Fruit fly (Drosophila melanogaster): ENCODE results near the gene CG12983.

CG12983 gene

dm6 chr3L:20946944-20947343 is 19.6 kb downstream of the CG12983 start:
- TF ChIP-seq Dll (optimal IDR thresholded peaks at IDR 0.05): no peak
- no peak for TF ChIP-seq usp (GFP tag; optimal IDR thresholded peaks at IDR 0.05)
- TF ChIP-seq CG8478 (optimal IDR thresholded peaks at IDR 0.05): no peak
- TF ChIP-seq EcR (GFP tag; optimal IDR thresholded peaks at IDR 0.05): no peak
- TF ChIP-seq psq (optimal IDR thresholded peaks at IDR 0.05): no peak

DNA sequence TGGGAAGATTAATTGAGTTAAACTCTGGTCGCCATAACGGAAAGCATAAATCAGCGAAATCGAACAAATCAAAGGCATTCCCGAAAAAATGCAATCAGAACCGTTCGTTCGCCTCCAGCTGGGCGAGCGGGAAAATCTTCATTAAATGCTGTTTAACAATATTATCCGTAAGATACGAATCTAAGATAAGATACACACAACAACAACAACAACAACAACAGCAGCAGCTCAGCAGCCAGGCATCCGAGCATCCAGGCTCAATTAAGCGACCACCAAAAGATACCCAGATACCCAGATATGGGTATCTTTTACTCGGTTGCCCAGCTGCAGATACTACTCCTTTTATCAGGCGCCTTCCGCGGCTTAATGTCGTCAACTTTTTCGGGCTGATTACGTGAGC is 20.5 kb downstream of the CG12983 start:
- no peak for TF ChIP-seq usp (GFP tag; optimal IDR thresholded peaks at IDR 0.05)
- no peak for TF ChIP-seq pan (optimal IDR thresholded peaks at IDR 0.05)
- no peak for TF ChIP-seq Dll (optimal IDR thresholded peaks at IDR 0.05)
- TF ChIP-seq CG8478 (optimal IDR thresholded peaks at IDR 0.05): no peak
- no peak for TF ChIP-seq EcR (GFP tag; optimal IDR thresholded peaks at IDR 0.05)
- no peak for TF ChIP-seq psq (optimal IDR thresholded peaks at IDR 0.05)

DNA sequence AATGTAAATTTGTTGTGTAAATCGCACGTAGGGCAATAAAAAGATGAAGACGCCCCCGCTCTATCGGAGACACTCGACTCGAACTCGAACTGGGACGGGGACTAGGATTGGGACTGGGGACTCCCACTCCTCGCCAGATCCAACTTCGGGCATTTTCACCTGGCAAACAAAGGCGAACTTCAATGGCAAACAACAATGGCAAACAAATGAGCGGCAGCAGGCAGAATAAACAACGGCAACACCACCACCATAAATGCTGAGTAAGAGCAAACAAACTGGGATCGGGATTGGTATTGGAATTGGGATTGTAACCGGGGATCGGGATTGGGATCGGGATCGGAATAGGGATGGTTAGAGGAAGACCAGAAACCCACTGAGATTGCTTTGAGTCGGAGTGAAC is 22.4 kb downstream of the CG12983 start:
- no peak for TF ChIP-seq Dll (optimal IDR thresholded peaks at IDR 0.05)
- TF ChIP-seq EcR (GFP tag; optimal IDR thresholded peaks at IDR 0.05): no peak
- TF ChIP-seq psq (optimal IDR thresholded peaks at IDR 0.05): no peak
- TF ChIP-seq pan (optimal IDR thresholded peaks at IDR 0.05): no peak
- no peak for TF ChIP-seq CG8478 (optimal IDR thresholded peaks at IDR 0.05)
- no peak for TF ChIP-seq usp (GFP tag; optimal IDR thresholded peaks at IDR 0.05)

DNA sequence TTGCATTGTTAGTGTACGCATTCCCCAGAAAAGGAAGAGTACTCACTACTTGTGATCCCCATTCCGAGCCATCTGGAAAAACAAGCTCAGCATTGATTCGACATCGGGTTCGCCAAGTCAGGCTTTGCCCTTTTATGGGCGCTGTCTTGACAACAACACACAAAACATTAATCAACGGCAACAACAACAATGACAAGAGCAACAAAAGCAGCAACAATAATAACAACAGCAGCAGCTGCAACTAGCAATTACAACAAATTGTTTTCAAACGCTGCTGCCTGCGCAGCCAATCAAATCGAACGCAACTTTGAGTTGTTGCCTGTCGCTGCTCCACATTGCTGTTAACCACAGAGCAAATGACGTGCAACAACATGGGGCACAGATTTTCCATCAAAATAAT is 24.5 kb downstream of the CG12983 start:
- no peak for TF ChIP-seq Dll (optimal IDR thresholded peaks at IDR 0.05)
- no peak for TF ChIP-seq psq (optimal IDR thresholded peaks at IDR 0.05)
- no peak for TF ChIP-seq EcR (GFP tag; optimal IDR thresholded peaks at IDR 0.05)
- TF ChIP-seq pan (optimal IDR thresholded peaks at IDR 0.05): no peak
- TF ChIP-seq usp (GFP tag; optimal IDR thresholded peaks at IDR 0.05): no peak
- TF ChIP-seq CG8478 (optimal IDR thresholded peaks at IDR 0.05): no peak

DNA sequence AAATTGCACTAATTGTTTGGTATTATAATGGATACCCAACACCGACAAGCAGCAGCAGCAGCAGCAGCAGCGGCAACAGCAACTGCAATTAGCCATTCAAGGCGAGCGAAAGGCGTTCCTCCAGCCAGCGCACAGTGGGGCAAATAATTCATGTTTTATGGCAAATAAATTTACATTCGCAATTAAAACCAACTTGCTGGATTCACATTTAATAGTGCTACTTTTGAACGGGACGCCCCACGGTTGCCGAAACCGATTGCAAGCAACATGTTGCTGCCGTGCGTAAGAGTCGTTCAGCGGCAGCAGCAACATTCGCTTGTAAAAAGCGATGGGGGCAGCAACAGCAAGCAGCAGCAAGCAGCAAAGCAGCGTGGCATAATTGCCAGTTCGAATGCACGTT is 32.9 kb downstream of the CG12983 start:
- TF ChIP-seq Dll (optimal IDR thresholded peaks at IDR 0.05) (peak; percentile 8), EcR (GFP tag; optimal IDR thresholded peaks at IDR 0.05) (no peak)

DNA sequence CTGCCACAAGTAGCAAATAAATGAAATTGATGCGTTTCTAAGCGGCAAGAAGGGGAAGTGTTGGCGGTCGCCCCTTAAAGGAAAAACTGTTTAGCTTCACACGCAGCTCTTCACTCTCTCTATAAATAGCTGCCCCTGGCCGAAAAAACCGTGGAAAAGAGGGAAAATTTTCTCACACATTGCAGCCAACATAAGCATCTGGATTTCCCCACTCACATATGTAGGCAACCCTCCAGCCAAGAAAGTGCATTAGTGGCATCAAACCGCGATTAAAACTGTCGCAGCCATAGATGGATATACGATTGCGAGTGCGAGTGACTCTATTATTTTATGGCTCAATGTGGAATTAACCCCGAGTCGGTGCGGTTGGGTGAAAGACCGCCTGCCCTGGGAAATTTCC is 34.0 kb downstream of the CG12983 start:
- no peak for TF ChIP-seq Dll (optimal IDR thresholded peaks at IDR 0.05)
- TF ChIP-seq usp (GFP tag; optimal IDR thresholded peaks at IDR 0.05): no peak
- no peak for TF ChIP-seq psq (optimal IDR thresholded peaks at IDR 0.05)
- TF ChIP-seq EcR (GFP tag; optimal IDR thresholded peaks at IDR 0.05): no peak
- no peak for TF ChIP-seq pan (optimal IDR thresholded peaks at IDR 0.05)
- TF ChIP-seq CG8478 (optimal IDR thresholded peaks at IDR 0.05): no peak

- TF ChIP-seq Dll (optimal IDR thresholded peaks at IDR 0.05): no peak
- no peak for TF ChIP-seq usp (GFP tag; optimal IDR thresholded peaks at IDR 0.05)
- TF ChIP-seq EcR (GFP tag; optimal IDR thresholded peaks at IDR 0.05): no peak
- TF ChIP-seq CG8478 (optimal IDR thresholded peaks at IDR 0.05): no peak
- no peak for TF ChIP-seq pan (optimal IDR thresholded peaks at IDR 0.05)
- no peak for TF ChIP-seq psq (optimal IDR thresholded peaks at IDR 0.05)
These were observed 35.1 kb downstream of the CG12983 start for dm6 chr3L:20931510-20931909.

DNA sequence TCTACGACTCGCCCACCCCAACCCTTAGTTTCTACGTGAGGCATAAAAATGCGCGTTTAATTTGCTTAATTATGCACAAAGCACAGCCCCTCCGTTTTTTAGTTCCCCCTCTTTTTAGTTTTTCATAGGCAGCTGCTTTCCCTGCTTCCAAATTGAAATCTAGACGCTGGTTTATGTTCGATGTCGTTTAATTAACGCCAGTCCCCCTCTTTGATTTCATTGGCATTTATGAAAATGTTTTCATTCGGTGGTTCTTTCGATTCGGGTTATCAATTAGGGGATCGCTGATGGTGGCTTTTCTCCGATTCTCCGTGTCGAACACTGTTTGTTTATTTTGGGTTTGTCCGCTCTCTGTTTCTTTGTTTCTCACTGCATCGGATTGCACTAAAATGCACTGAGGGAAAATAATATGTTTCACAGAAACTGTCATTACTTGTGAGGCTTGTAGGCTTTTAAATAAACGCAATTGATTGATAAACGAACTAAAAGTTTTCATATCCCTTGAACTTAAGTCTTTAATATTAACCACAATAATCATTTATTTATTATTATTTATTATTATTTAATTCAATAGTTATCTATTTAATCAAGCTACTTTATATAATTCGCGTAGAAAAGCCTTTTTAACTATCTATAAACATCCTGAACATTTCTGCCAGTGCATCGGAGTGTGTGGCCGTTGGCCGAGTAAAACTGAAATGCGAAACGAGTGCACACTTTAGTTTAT is 36.3 kb downstream of the CG12983 start:
- TF ChIP-seq psq (optimal IDR thresholded peaks at IDR 0.05) (no peak), CG8478 (optimal IDR thresholded peaks at IDR 0.05) (no peak), Dll (optimal IDR thresholded peaks at IDR 0.05) (no peak), EcR (GFP tag; optimal IDR thresholded peaks at IDR 0.05) (no peak), pan (optimal IDR thresholded peaks at IDR 0.05) (no peak), usp (GFP tag; optimal IDR thresholded peaks at IDR 0.05) (no peak)

DNA sequence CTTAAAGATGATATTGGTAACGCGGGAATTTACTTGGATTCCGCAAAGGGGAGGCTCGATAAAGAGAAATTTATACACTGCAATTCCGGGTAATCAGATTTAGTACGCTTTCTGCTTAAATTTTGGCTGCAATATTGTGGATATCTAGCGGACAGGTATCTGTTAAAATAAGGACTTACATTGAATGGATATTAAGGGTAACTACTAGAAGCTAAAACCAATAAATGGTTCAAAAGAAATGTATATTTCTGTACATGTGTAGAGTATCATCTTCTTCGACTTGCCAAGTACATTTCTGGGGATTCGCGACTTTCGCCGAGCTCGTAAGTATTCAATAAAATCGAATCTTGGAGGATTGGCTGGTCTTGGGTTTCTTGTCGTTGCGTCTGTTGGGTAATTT is 37.1 kb downstream of the CG12983 start:
- TF ChIP-seq Dll (optimal IDR thresholded peaks at IDR 0.05) (no peak), EcR (GFP tag; optimal IDR thresholded peaks at IDR 0.05) (no peak), CG8478 (optimal IDR thresholded peaks at IDR 0.05) (no peak), pan (optimal IDR thresholded peaks at IDR 0.05) (no peak), psq (optimal IDR thresholded peaks at IDR 0.05) (no peak), usp (GFP tag; optimal IDR thresholded peaks at IDR 0.05) (no peak)

dm6 chr3L:20927526-20927925 is 39.0 kb downstream of the CG12983 start, which contains the start of gene CG10589:
TSS of gene CG10589 (plus strand) at chr3L:20927826.
- TF ChIP-seq pan (optimal IDR thresholded peaks at IDR 0.05) (no peak), usp (GFP tag; optimal IDR thresholded peaks at IDR 0.05) (no peak), CG8478 (optimal IDR thresholded peaks at IDR 0.05) (no peak), EcR (GFP tag; optimal IDR thresholded peaks at IDR 0.05) (no peak), Dll (optimal IDR thresholded peaks at IDR 0.05) (no peak), psq (optimal IDR thresholded peaks at IDR 0.05) (no peak)

DNA sequence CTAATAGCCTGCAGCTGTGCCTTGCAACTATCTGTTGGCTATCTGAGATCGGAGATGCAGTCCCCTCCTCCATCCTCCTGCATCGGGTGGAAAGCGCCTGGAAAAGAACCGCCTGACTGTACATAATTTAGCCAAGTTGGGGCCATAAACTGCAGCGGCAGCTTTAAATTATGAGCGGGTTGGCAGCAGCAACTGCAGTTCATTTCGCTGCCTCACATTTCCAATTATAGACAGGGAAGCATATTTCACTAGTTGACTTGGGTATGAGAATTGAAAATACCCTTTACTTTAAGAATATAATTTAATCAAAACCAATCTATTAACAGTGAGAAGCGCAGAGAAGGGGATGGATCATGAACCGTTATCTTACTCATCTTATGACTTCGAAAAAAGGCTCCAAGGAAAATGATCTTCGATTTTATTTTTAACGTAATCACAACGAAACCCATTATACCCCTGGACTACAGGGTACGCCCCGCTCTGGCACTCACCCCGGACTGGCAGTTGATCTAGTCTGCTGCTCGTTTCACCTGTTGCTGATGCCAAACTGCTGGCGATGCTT is 43.5 kb downstream of the CG12983 start:
- no peak for TF ChIP-seq psq (optimal IDR thresholded peaks at IDR 0.05)
- TF ChIP-seq EcR (GFP tag; optimal IDR thresholded peaks at IDR 0.05): no peak
- TF ChIP-seq usp (GFP tag; optimal IDR thresholded peaks at IDR 0.05): no peak
- no peak for TF ChIP-seq CG8478 (optimal IDR thresholded peaks at IDR 0.05)
- no peak for TF ChIP-seq Dll (optimal IDR thresholded peaks at IDR 0.05)
- TF ChIP-seq pan (optimal IDR thresholded peaks at IDR 0.05): no peak

dm6 chr3L:20922279-20922830 is 44.2 kb downstream of the CG12983 start:
- no peak for TF ChIP-seq CG8478 (optimal IDR thresholded peaks at IDR 0.05)
- TF ChIP-seq EcR (GFP tag; optimal IDR thresholded peaks at IDR 0.05): no peak
- TF ChIP-seq psq (optimal IDR thresholded peaks at IDR 0.05): no peak
- no peak for TF ChIP-seq pan (optimal IDR thresholded peaks at IDR 0.05)
- no peak for TF ChIP-seq usp (GFP tag; optimal IDR thresholded peaks at IDR 0.05)
- no peak for TF ChIP-seq Dll (optimal IDR thresholded peaks at IDR 0.05)

Data from whole organism.